Worm (Caenorhabditis elegans): ENCODE measurements around the gene gfat-2.

ce11 chrIV:11459684-11460083 is 49.7 kb downstream of the gfat-2 start, which contains the start of gene npr-3:
- TF ChIP-seq nhr-28 (tag; optimal IDR thresholded peaks at IDR 0.05) (no peak), sem-2 (GFP tag; optimal IDR thresholded peaks at IDR 0.05) (no peak), pha-4 (tag; optimal IDR thresholded peaks at IDR 0.05) (no peak), nhr-237 (tag; optimal IDR thresholded peaks at IDR 0.05) (no peak), ces-1 (GFP tag; optimal IDR thresholded peaks at IDR 0.05) (no peak), lin-32 (GFP tag; optimal IDR thresholded peaks at IDR 0.05) (no peak), mep-1 (tag; optimal IDR thresholded peaks at IDR 0.05) (no peak), nhr-76 (tag; optimal IDR thresholded peaks at IDR 0.05) (no peak), snpc-4 (tag; optimal IDR thresholded peaks at IDR 0.05) (no peak)

Measured in whole organism, mixed stage, embryonic.